Worm (Caenorhabditis elegans): Measurements from ENCODE around the gene T02E9.5.

ce11 chrV:11366129-11366528 lies 24.1 kb downstream of the T02E9.5 start, which contains the start of gene dop-5:
- TF ChIP-seq mep-1 (tag; optimal IDR thresholded peaks at IDR 0.05) (no peak), efl-1 (optimal IDR thresholded peaks at IDR 0.05) (no peak), efl-1 (GFP tag; optimal IDR thresholded peaks at IDR 0.05 in 1 of 2) (no peak), irx-1 (tag; optimal IDR thresholded peaks at IDR 0.05) (no peak), fkh-10 (GFP tag; optimal IDR thresholded peaks at IDR 0.05) (no peak), nhr-76 (tag; optimal IDR thresholded peaks at IDR 0.05) (no peak), Y116A8C.19 (tag; optimal IDR thresholded peaks at IDR 0.05; ENCODE audit: borderline replicate concordance) (no peak), ceh-82 (tag; optimal IDR thresholded peaks at IDR 0.05) (no peak)

All from whole organism, L1 larva.